Worm (Caenorhabditis elegans) whole organism, L1 larva: Measurements from ENCODE around the gene F56D6.21.

Source experiments
- C04F5.9 ChIP-seq: sonication (generic microtip); optimal IDR thresholded peaks from 2 replicates; lab custom pipeline; 2016; ENCODE audit warnings: missing genetic modification characterization, missing compliant biosample characterization
- Y116A8C.19 ChIP-seq: sonication (generic microtip); optimal IDR thresholded peaks from 2 replicates; lab custom pipeline; 2016; ENCODE audit warnings: missing compliant biosample characterization, missing genetic modification characterization, borderline replicate concordance
- aha-1 ChIP-seq: fragments of 150-350 bp; optimal IDR thresholded peaks from 2 replicates; lab custom pipeline; 2014; ENCODE audit warnings: missing biosample characterization, missing genetic modification characterization
- alr-1 ChIP-seq: fragments of 200-800 bp; sonication (Bioruptor generic); optimal IDR thresholded peaks from 2 replicates; lab custom pipeline; 2018; ENCODE audit warnings: borderline replicate concordance, mild to moderate bottlenecking, missing genetic modification characterization, missing compliant biosample characterization
- aly-2 ChIP-seq: fragments of 150-350 bp; optimal IDR thresholded peaks from 2 replicates; lab custom pipeline; 2014; ENCODE audit warnings: missing biosample characterization, missing genetic modification characterization
- ceh-90 ChIP-seq: sonication (generic microtip); optimal IDR thresholded peaks from 2 replicates; lab custom pipeline; 2016; ENCODE audit warnings: missing genetic modification characterization, missing compliant biosample characterization
- efl-1 ChIP-seq, 4 experiments: fragments of 150-350 bp; optimal IDR thresholded peaks in 3 of 4; peaks in 1 of 4; 1 replicate in 1 of 4; 2 replicates in 3 of 4; lab custom pipeline; 2014; ENCODE audit warnings: missing biosample characterization in 2 of 4, missing genetic modification characterization in 2 of 4, missing genetic modification reagents in 2 of 4
- egl-27 ChIP-seq, 2 experiments: fragments of 150-350 bp in 1 of 2; sonication (generic microtip); optimal IDR thresholded peaks; 3 replicates each; lab custom pipeline; 2017 to 2018; ENCODE audit warnings: missing biosample characterization in 2 of 2, missing genetic modification characterization in 2 of 2, missing genetic modification reagents in 2 of 2
- elt-2 ChIP-seq: sonication (generic microtip); optimal IDR thresholded peaks from 2 replicates; lab custom pipeline; 2016; ENCODE audit warnings: missing genetic modification characterization, mild to moderate bottlenecking, inconsistent platforms, missing compliant biosample characterization, missing genetic modification reagents
- elt-3 ChIP-seq, 6 experiments: fragments of 150-350 bp in 1 of 6; sonication (generic microtip); optimal IDR thresholded peaks; 2 replicates each; lab custom pipeline; 2017 to 2018; ENCODE audit warnings: missing biosample characterization in 6 of 6, missing genetic modification characterization in 6 of 6, inconsistent platforms in 1 of 6
- fkh-4 ChIP-seq: sonication (generic microtip); optimal IDR thresholded peaks from 2 replicates; lab custom pipeline; 2016; ENCODE audit warnings: missing compliant biosample characterization, missing genetic modification characterization, borderline replicate concordance
- grh-1 ChIP-seq: fragments of 200-800 bp; sonication (Bioruptor generic); IDR thresholded peaks from 2 replicates; pipeline ENCODE4 v1.3.6; 2022; ENCODE audit warnings: missing genetic modification reagents, missing genetic modification characterization, missing compliant biosample characterization
- hlh-17 ChIP-seq: fragments of 200-800 bp; sonication (Bioruptor generic); optimal IDR thresholded peaks from 2 replicates; lab custom pipeline; 2018; ENCODE audit warnings: missing genetic modification characterization, mild to moderate bottlenecking, missing compliant biosample characterization, moderate library complexity, borderline replicate concordance
- hpl-2 ChIP-seq: fragments of 150-350 bp; optimal IDR thresholded peaks from 2 replicates; lab custom pipeline; 2014; ENCODE audit warnings: missing biosample characterization, missing genetic modification reagents, missing genetic modification characterization
- jun-1 ChIP-seq: fragments of 150-350 bp; optimal IDR thresholded peaks from 2 replicates; lab custom pipeline; 2014; ENCODE audit warnings: missing biosample characterization, missing genetic modification reagents, missing genetic modification characterization
- lin-14 ChIP-seq: fragments of 200-800 bp; sonication (Bioruptor generic); optimal IDR thresholded peaks from 2 replicates; lab custom pipeline; 2018; ENCODE audit warnings: mild to moderate bottlenecking, missing genetic modification characterization, moderate library complexity, missing compliant biosample characterization
- lin-35 ChIP-seq, 2 experiments: fragments of 150-350 bp; optimal IDR thresholded peaks; 2 replicates each; lab custom pipeline; 2014; ENCODE audit warnings: missing biosample characterization in 2 of 2, missing genetic modification characterization in 2 of 2, missing genetic modification reagents in 2 of 2
- lsy-2 ChIP-seq, 2 experiments: fragments of 150-350 bp; optimal IDR thresholded peaks; 2 replicates each; lab custom pipeline; 2014; ENCODE audit warnings: missing biosample characterization in 2 of 2, missing genetic modification characterization in 2 of 2
- mab-9 ChIP-seq: fragments of 200-800 bp; sonication (Bioruptor generic); IDR thresholded peaks from 2 replicates; pipeline ENCODE4 v1.3.6; 2022; ENCODE audit warnings: missing genetic modification reagents, missing genetic modification characterization, missing compliant biosample characterization
- mef-2 ChIP-seq: fragments of 150-350 bp; optimal IDR thresholded peaks from 2 replicates; lab custom pipeline; 2014; ENCODE audit warnings: missing biosample characterization, missing genetic modification characterization
- mep-1 ChIP-seq: fragments of 150-350 bp; optimal IDR thresholded peaks from 2 replicates; lab custom pipeline; 2014; ENCODE audit warnings: missing biosample characterization, missing genetic modification characterization
- nhr-11 ChIP-seq: fragments of 150-350 bp; optimal IDR thresholded peaks from 2 replicates; lab custom pipeline; 2014; ENCODE audit warnings: missing biosample characterization, missing genetic modification characterization
- nhr-12 ChIP-seq: sonication (generic microtip); optimal IDR thresholded peaks from 2 replicates; lab custom pipeline; 2017; ENCODE audit warnings: missing biosample characterization, missing genetic modification characterization
- nhr-47 ChIP-seq: sonication (generic microtip); optimal IDR thresholded peaks from 2 replicates; lab custom pipeline; 2016; ENCODE audit warnings: mild to moderate bottlenecking, missing genetic modification characterization, moderate library complexity, missing compliant biosample characterization
- nhr-71 ChIP-seq: sonication (generic microtip); optimal IDR thresholded peaks from 2 replicates; lab custom pipeline; 2016; ENCODE audit warnings: mild to moderate bottlenecking, missing genetic modification characterization, moderate library complexity, missing compliant biosample characterization
- nhr-77 ChIP-seq: fragments of 150-350 bp; optimal IDR thresholded peaks from 2 replicates; lab custom pipeline; 2014; ENCODE audit warnings: missing biosample characterization, missing genetic modification characterization
- nhr-85 ChIP-seq: sonication (generic microtip); peaks from one replicate; lab custom pipeline; 2016; ENCODE audit warnings: missing genetic modification characterization, inconsistent platforms, missing compliant biosample characterization
- rnt-1 ChIP-seq: sonication (generic microtip); optimal IDR thresholded peaks from 2 replicates; lab custom pipeline; 2016; ENCODE audit warnings: mild to moderate bottlenecking, missing genetic modification characterization, moderate library complexity, missing compliant biosample characterization
- sox-4 ChIP-seq: sonication (generic microtip); optimal IDR thresholded peaks from 2 replicates; lab custom pipeline; 2016; ENCODE audit warnings: missing genetic modification characterization, missing compliant biosample characterization
- sup-37 ChIP-seq: fragments of 200-800 bp; sonication (Bioruptor generic); optimal IDR thresholded peaks from 2 replicates; lab custom pipeline; 2018; ENCODE audit warnings: mild to moderate bottlenecking, missing genetic modification characterization, missing compliant biosample characterization
- swsn-7 ChIP-seq: sonication (generic microtip); optimal IDR thresholded peaks from 2 replicates; lab custom pipeline; 2016; ENCODE audit warnings: missing genetic modification characterization, missing compliant biosample characterization
- tbx-2 ChIP-seq: sonication (generic microtip); optimal IDR thresholded peaks from 2 replicates; lab custom pipeline; 2016; ENCODE audit warnings: missing genetic modification characterization, missing compliant biosample characterization
- tlp-1 ChIP-seq: fragments of 150-350 bp; optimal IDR thresholded peaks from 2 replicates; lab custom pipeline; 2014; ENCODE audit warnings: missing biosample characterization, missing genetic modification characterization
- unc-130 ChIP-seq: fragments of 150-350 bp; optimal IDR thresholded peaks from 2 replicates; lab custom pipeline; 2017; ENCODE audit warnings: missing biosample characterization, missing genetic modification characterization, inconsistent platforms
- unc-62 ChIP-seq: fragments of 150-350 bp; optimal IDR thresholded peaks from 2 replicates; lab custom pipeline; 2014; ENCODE audit warnings: missing biosample characterization, missing genetic modification reagents, missing genetic modification characterization
- unc-98 ChIP-seq: fragments of 200-800 bp; sonication (Bioruptor generic); IDR thresholded peaks from 2 replicates; pipeline ENCODE4 v1.3.6; 2022; ENCODE audit warnings: missing genetic modification characterization, missing compliant biosample characterization
- zip-4 ChIP-seq: fragments of 200-800 bp; sonication (Bioruptor generic); optimal IDR thresholded peaks from 2 replicates; lab custom pipeline; 2018; ENCODE audit warnings: mild to moderate bottlenecking, missing genetic modification characterization, moderate library complexity, missing compliant biosample characterization
- ztf-11 ChIP-seq, 2 experiments: sonication (generic microtip); optimal IDR thresholded peaks; 2 replicates each; lab custom pipeline; 2016 to 2017; ENCODE audit warnings: missing genetic modification characterization in 2 of 2, missing biosample characterization in 1 of 2, missing compliant biosample characterization in 1 of 2
- ztf-4 ChIP-seq: fragments of 150-350 bp; optimal IDR thresholded peaks from 2 replicates; lab custom pipeline; 2014; ENCODE audit warnings: missing biosample characterization, missing genetic modification characterization

F56D6.21 gene

ce11 chrIV:3857999-3858552, 46.6 kb upstream of the F56D6.21 start:
- TF ChIP-seq nhr-77 (tag; lab: Kevin White, UChicago) (no peak), unc-62 (no peak), ztf-11 (tag; optimal IDR thresholded peaks at IDR 0.05; lab: Kevin White, UChicago) (peak in 1 of 2 experiments; percentile 23), lin-14 (GFP tag; lab: Kevin White, UChicago) (peak; percentile 2), mep-1 (tag; lab: Kevin White, UChicago) (no peak), sup-37 (no peak), alr-1 (tag; lab: Kevin White, UChicago) (no peak), jun-1 (tag; lab: Kevin White, UChicago) (no peak), lsy-2 (tag; optimal IDR thresholded peaks at IDR 0.05; lab: Kevin White, UChicago) (no peak), efl-1 (optimal IDR thresholded peaks at IDR 0.05; lab: Kevin White, UChicago) (no peak), efl-1 (GFP tag; optimal IDR thresholded peaks at IDR 0.05 in 1 of 2; lab: Kevin White, UChicago) (no peak), elt-3 (tag; optimal IDR thresholded peaks at IDR 0.05; lab: Kevin White, UChicago) (no peak), tbx-2 (tag; lab: Kevin White, UChicago) (peak; percentile 41), nhr-85 (tag; lab: Kevin White, UChicago) (no peak), hpl-2 (GFP tag; lab: Kevin White, UChicago) (no peak)

- no peak for TF ChIP-seq mab-9
- no peak for TF ChIP-seq efl-1 (optimal IDR thresholded peaks at IDR 0.05; lab: Kevin White, UChicago)
- TF ChIP-seq efl-1 (GFP tag; optimal IDR thresholded peaks at IDR 0.05 in 1 of 2; lab: Kevin White, UChicago), result peak in 1 of 2 experiments; percentile 75
- no peak for TF ChIP-seq swsn-7 (tag; lab: Kevin White, UChicago)
- no peak for TF ChIP-seq egl-27 (tag; optimal IDR thresholded peaks at IDR 0.05; lab: Kevin White, UChicago)
- no peak for TF ChIP-seq Y116A8C.19 (tag; lab: Kevin White, UChicago)
- no peak for TF ChIP-seq sox-4 (tag; lab: Kevin White, UChicago)
- TF ChIP-seq mef-2 (tag; lab: Kevin White, UChicago), result no peak
These were observed 45.2 kb upstream of the F56D6.21 start for ce11 chrIV:3859552-3859951.

- TF ChIP-seq rnt-1 (tag; lab: Kevin White, UChicago) (no peak), nhr-12 (tag; lab: Kevin White, UChicago) (no peak), tlp-1 (no peak), fkh-4 (tag; lab: Kevin White, UChicago) (no peak), lsy-2 (tag; optimal IDR thresholded peaks at IDR 0.05; lab: Kevin White, UChicago) (no peak)
- TF ChIP-seq, all 84 proteins: peak for 0
These were observed 44.3 kb upstream of the F56D6.21 start for ce11 chrIV:3860419-3860818.

ce11 chrIV:3862948-3863347, 41.8 kb upstream of the F56D6.21 start:
- TF ChIP-seq C04F5.9 (tag; lab: Kevin White, UChicago), result no peak
- no peak for TF ChIP-seq efl-1 (optimal IDR thresholded peaks at IDR 0.05; lab: Kevin White, UChicago)
- peak in 1 of 2 experiments; percentile 50 for TF ChIP-seq efl-1 (GFP tag; optimal IDR thresholded peaks at IDR 0.05 in 1 of 2; lab: Kevin White, UChicago)

ce11 chrIV:3864944-3865343, 39.8 kb upstream of the F56D6.21 start, which contains the start of gene aat-8:
TSS of gene aat-8 (minus strand) at chrIV:3865044.
- TF ChIP-seq nhr-85 (tag; lab: Kevin White, UChicago) (peak; percentile 12), mep-1 (tag; lab: Kevin White, UChicago) (no peak)

ce11 chrIV:3866018-3866417, 38.7 kb upstream of the F56D6.21 start:
- TF ChIP-seq swsn-7 (tag; lab: Kevin White, UChicago), result no peak
- TF ChIP-seq grh-1, result no peak
- no peak for TF ChIP-seq ztf-4 (tag; lab: Kevin White, UChicago)
- no peak for TF ChIP-seq alr-1 (tag; lab: Kevin White, UChicago)
- TF ChIP-seq zip-4, result no peak
- TF ChIP-seq lin-35 (GFP tag; optimal IDR thresholded peaks at IDR 0.05; lab: Kevin White, UChicago), result peak in 1 of 2 experiments; percentile 50
- no peak for TF ChIP-seq nhr-11 (tag; lab: Kevin White, UChicago)
- TF ChIP-seq nhr-71 (tag; lab: Kevin White, UChicago), result peak; percentile 18
- no peak for TF ChIP-seq efl-1 (optimal IDR thresholded peaks at IDR 0.05; lab: Kevin White, UChicago)
- peak in 1 of 2 experiments; percentile 68 for TF ChIP-seq efl-1 (GFP tag; optimal IDR thresholded peaks at IDR 0.05 in 1 of 2; lab: Kevin White, UChicago)
- no peak for TF ChIP-seq aly-2 (tag; lab: Kevin White, UChicago)
- peak; percentile 21 for TF ChIP-seq elt-2 (tag; lab: Kevin White, UChicago)
- no peak for TF ChIP-seq nhr-47 (tag; lab: Kevin White, UChicago)
- no peak for TF ChIP-seq aha-1 (tag; lab: Kevin White, UChicago)
- no peak for TF ChIP-seq hlh-17 (GFP tag; lab: Kevin White, UChicago)
- no peak for TF ChIP-seq tlp-1
- no peak for TF ChIP-seq lsy-2 (tag; optimal IDR thresholded peaks at IDR 0.05; lab: Kevin White, UChicago)
- no peak for TF ChIP-seq ceh-90 (tag; lab: Kevin White, UChicago)
- no peak for TF ChIP-seq nhr-12 (tag; lab: Kevin White, UChicago)
- no peak for TF ChIP-seq unc-98 (GFP tag; lab: Robert Waterston, UW)
- TF ChIP-seq unc-130 (tag; lab: Kevin White, UChicago), result no peak
- peak; percentile 16 for TF ChIP-seq lin-14 (GFP tag; lab: Kevin White, UChicago)
- TF ChIP-seq nhr-85 (tag; lab: Kevin White, UChicago), result peak; percentile 80
